Worm (Caenorhabditis elegans): ENCODE data around the gene T13A10.1.

- no peak for TF ChIP-seq snpc-4 (tag; optimal IDR thresholded peaks at IDR 0.05)
- TF ChIP-seq ces-1 (GFP tag; optimal IDR thresholded peaks at IDR 0.05) = no peak
- TF ChIP-seq nhr-237 (tag; optimal IDR thresholded peaks at IDR 0.05) = no peak
- no peak for TF ChIP-seq pha-4 (tag; optimal IDR thresholded peaks at IDR 0.05)
- TF ChIP-seq ham-2 (GFP tag; optimal IDR thresholded peaks at IDR 0.05) = no peak
- TF ChIP-seq lin-13 (tag; optimal IDR thresholded peaks at IDR 0.05) = no peak
- no peak for TF ChIP-seq drap-1 (GFP tag; optimal IDR thresholded peaks at IDR 0.05)
- TF ChIP-seq sptf-1 (tag; optimal IDR thresholded peaks at IDR 0.05) = no peak
- TF ChIP-seq unc-62 (GFP tag; optimal IDR thresholded peaks at IDR 0.05) = no peak
- no peak for TF ChIP-seq hlh-1 (tag; optimal IDR thresholded peaks at IDR 0.05)
Observed at ce11 chrIV:6284277-6284676, 8.4 kb downstream of the T13A10.1 start, which contains the start of gene ops-1.

Data from whole organism, mixed stage, embryonic.